Fruit fly (Drosophila melanogaster): ENCODE results near the gene CG14454.

dm6 chr3L:22737732-22738611 lies 45.6 kb upstream of the CG14454 start, which contains the start of gene CG11241:
- no peak for TF ChIP-seq Ets21C (GFP tag; optimal IDR thresholded peaks at IDR 0.05)
- TF ChIP-seq CG11762 (GFP tag; optimal IDR thresholded peaks at IDR 0.05; ENCODE audit: insufficient read depth), result no peak
- TF ChIP-seq CG11902 (GFP tag; optimal IDR thresholded peaks at IDR 0.05), result no peak
- no peak for TF ChIP-seq Sox102F (GFP tag; optimal IDR thresholded peaks at IDR 0.05)
- TF ChIP-seq CG15336 (GFP tag; IDR thresholded peaks at IDR 0.05), result no peak

Measured in whole organism, prepupa.